Fruit fly (Drosophila melanogaster): ENCODE data around the gene cup.

DNA sequence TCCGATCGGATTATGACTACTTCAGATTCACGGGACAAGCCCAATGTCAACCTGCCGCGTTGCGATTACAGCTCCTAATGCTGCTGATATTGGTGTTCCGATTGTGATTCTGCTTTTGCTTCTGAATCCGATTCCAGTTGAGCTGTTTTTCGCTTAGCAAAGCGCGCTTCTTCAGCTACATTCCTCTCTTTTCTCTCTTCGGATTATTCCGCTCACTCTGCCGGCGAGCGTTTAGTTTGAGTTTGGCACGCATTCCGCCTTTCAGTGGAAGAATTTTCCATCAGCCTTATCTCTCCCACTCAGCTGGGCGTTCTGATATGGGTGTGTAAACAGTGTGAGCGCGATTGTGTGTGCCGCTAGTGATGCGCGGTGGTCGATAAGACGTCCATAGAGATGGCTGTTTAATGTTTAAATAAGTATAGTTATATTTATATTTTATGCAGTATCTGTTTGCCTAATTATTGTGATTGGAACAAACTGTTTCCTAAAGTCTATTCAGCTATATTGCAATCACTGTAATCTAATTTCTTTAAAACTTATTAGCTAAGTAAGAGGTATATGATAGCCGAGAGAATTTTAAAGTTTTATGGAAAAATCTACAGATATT is 4.4 kb downstream of the cup start, which contains the start of gene Galt:
- TF ChIP-seq Sin3A (optimal IDR thresholded peaks at IDR 0.05) (no peak), psq (optimal IDR thresholded peaks at IDR 0.05) (no peak)
